Worm (Caenorhabditis elegans): ENCODE results near the gene Y39A3B.8.

DNA sequence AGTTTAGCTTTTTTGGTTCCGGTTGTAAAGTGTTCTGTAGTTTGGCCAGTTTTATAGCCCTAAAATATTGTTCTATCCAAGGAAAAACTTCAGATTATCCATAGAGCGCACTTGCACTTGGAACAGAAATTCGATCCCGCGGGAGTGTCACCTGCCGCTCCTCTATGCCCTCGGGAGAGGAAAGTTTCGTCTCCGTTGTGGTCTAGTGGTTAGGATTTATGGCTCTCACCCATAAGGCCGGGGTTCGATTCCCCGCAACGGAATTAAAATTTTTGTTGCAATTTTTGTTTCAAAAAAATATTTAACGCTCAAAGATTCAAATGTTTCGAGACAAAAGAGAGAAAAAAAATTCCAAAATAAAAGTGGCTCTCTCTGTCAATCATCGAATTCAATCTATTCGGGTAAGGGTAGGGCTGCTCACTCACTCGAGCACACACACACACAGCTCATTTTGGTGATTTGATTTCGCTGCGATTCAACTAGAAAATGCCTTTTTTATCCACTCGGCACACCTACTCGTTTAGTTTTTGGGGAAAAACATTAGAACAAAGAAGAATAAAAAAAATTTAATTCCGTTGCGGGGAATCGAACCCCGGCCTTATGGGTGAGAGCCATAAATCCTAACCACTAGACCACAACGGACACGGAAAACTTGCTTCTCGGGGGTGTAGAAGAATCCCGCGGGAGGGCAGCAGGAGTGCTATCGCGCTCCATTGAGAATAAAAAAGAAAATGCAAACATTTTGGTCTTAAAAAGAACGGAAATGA is 44.7 kb downstream of the Y39A3B.8 start:
- no peak for TF ChIP-seq cog-1 (tag; optimal IDR thresholded peaks at IDR 0.05)
- TF ChIP-seq tab-1 (GFP tag; IDR thresholded peaks at IDR 0.05) = peak; percentile 66; the same call in 1 of the 2 replicates
- TF ChIP-seq klf-2 (GFP tag; conservative IDR thresholded peaks at IDR 0.05) = 0 out of 2 replicates have a peak, but pooled peaks have one; percentile 26
- 0 out of 2 replicates have a peak, but pooled peaks have one; percentile 24 for TF ChIP-seq ztf-29 (GFP tag; IDR thresholded peaks at IDR 0.05)
- peak; percentile 14; the same call in 1 of the 2 replicates for TF ChIP-seq T22C8.4 (GFP tag; IDR thresholded peaks at IDR 0.05)
- TF ChIP-seq flt-1 (GFP tag; IDR thresholded peaks at IDR 0.05) = peak; percentile 68
- 0 out of 2 replicates have a peak, but pooled peaks have one; percentile 33 for TF ChIP-seq ztf-23 (GFP tag; IDR thresholded peaks at IDR 0.05)
